Worm (Caenorhabditis elegans) whole organism, mixed stage, embryonic: ENCODE measurements around the gene F11C1.1.

ENCODE experiments used
- drap-1 ChIP-seq: fragments of 200-800 bp; sonication (Bioruptor generic); optimal IDR thresholded peaks from 3 replicates; lab custom pipeline; 2018; ENCODE audit warnings: mild to moderate bottlenecking, missing genetic modification characterization, missing compliant biosample characterization
- elt-3 ChIP-seq: fragments of 150-350 bp; optimal IDR thresholded peaks from 2 replicates; lab custom pipeline; 2014; ENCODE audit warnings: missing biosample characterization, missing genetic modification characterization
- flh-1 ChIP-seq: fragments of 200-800 bp; sonication (Bioruptor generic); optimal IDR thresholded peaks from 2 replicates; lab custom pipeline; 2018; ENCODE audit warnings: mild to moderate bottlenecking, missing genetic modification characterization, moderate library complexity, missing compliant biosample characterization
- lin-13 ChIP-seq: fragments of 150-350 bp; optimal IDR thresholded peaks from 2 replicates; lab custom pipeline; 2014; ENCODE audit warnings: missing biosample characterization, missing genetic modification characterization
- lsy-2 ChIP-seq: fragments of 150-350 bp; optimal IDR thresholded peaks from 2 replicates; lab custom pipeline; 2014; ENCODE audit warnings: missing biosample characterization, missing genetic modification characterization
- mab-5 ChIP-seq: fragments of 150-350 bp; optimal IDR thresholded peaks from 2 replicates; lab custom pipeline; 2014; ENCODE audit warnings: missing biosample characterization, missing genetic modification characterization
- nhr-12 ChIP-seq: fragments of 150-350 bp; optimal IDR thresholded peaks from 2 replicates; lab custom pipeline; 2014; ENCODE audit warnings: missing biosample characterization, missing genetic modification characterization
- nhr-237 ChIP-seq: fragments of 150-350 bp; optimal IDR thresholded peaks from 2 replicates; lab custom pipeline; 2014; ENCODE audit warnings: missing biosample characterization, missing genetic modification characterization
- nhr-28 ChIP-seq: fragments of 150-350 bp; optimal IDR thresholded peaks from 2 replicates; lab custom pipeline; 2014; ENCODE audit warnings: missing biosample characterization, missing genetic modification characterization
- sem-2 ChIP-seq: fragments of 200-800 bp; sonication (Bioruptor generic); optimal IDR thresholded peaks from 2 replicates; lab custom pipeline; 2018; ENCODE audit warnings: mild to moderate bottlenecking, missing genetic modification characterization, missing compliant biosample characterization
- snpc-4 ChIP-seq: fragments of 150-350 bp; optimal IDR thresholded peaks from 2 replicates; lab custom pipeline; 2014; ENCODE audit warnings: missing biosample characterization, missing genetic modification characterization
- sptf-1 ChIP-seq: sonication (generic microtip); optimal IDR thresholded peaks from 2 replicates; lab custom pipeline; 2017; ENCODE audit warnings: mild to moderate bottlenecking, missing genetic modification characterization, moderate library complexity, missing compliant biosample characterization
- tbx-8 ChIP-seq: fragments of 200-800 bp; sonication (Bioruptor generic); optimal IDR thresholded peaks from 2 replicates; lab custom pipeline; 2018; ENCODE audit warnings: mild to moderate bottlenecking, missing genetic modification characterization, moderate library complexity, missing compliant biosample characterization
- unc-39 ChIP-seq: fragments of 150-350 bp; optimal IDR thresholded peaks from 2 replicates; lab custom pipeline; 2014; ENCODE audit warnings: missing biosample characterization, missing genetic modification characterization

DNA sequence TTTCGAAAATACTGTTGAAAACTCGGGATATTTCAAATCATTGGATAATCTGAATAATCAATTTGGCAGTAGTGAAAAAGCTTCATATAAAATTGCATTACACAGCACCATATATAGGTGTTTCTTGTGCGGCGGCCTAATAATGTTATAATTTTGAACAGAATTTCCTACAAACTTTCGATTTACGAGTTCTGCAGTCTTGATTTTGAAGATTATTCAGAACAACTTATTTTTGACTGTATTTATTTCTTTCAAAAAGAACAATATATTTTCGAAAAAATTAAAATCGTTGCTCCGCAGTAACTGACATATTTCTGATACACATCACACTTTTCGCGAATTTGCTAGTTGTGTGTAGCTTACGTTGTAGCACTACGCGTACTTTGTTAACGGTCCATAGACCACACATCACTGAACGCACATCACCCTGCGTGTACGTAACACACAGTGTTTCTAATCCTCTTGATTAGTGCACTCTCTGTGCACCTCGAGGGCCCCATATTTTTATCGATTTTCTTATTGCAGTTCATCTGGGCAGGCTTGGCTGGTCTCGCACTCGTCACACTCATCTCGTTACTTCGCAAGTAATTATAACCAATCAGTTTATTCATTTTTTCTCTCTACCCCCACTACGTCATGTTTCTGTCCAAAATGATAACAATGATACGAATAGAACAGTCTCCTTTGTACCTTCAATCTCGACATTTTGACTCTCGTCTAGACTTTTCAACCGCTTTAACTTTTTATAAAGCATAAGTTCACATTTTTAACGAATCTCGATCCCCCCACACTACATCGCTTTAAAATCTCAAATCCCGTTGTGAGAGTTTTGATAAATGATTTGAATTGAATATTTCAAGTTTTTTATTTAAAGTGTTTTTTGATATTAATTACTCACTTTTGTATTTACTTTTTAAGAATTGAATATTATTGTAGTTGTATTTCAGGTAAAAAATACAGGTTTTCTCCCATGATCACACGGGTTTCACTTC lies at the start of gene F11C1.1, which contains the start of gene vwa-8:
- TF ChIP-seq snpc-4 = no peak
- TF ChIP-seq drap-1 = no peak
- no peak for TF ChIP-seq lsy-2 (tag; lab: Kevin White, UChicago)
- no peak for TF ChIP-seq nhr-237
- no peak for TF ChIP-seq tbx-8 (GFP tag; lab: Kevin White, UChicago)
- no peak for TF ChIP-seq elt-3 (tag; lab: Kevin White, UChicago)
- TF ChIP-seq nhr-12 (tag; lab: Kevin White, UChicago) = no peak
- TF ChIP-seq unc-39 = no peak
- TF ChIP-seq lin-13 (tag; lab: Kevin White, UChicago) = no peak
- no peak for TF ChIP-seq flh-1 (GFP tag; lab: Kevin White, UChicago)
- TF ChIP-seq sptf-1 (tag; lab: Kevin White, UChicago) = no peak
- no peak for TF ChIP-seq nhr-28 (tag; lab: Kevin White, UChicago)
- TF ChIP-seq mab-5 = no peak
- TF ChIP-seq sem-2 = no peak
